Worm (Caenorhabditis elegans) whole organism, mixed stage, embryonic: ENCODE results near the gene C35C5.10.

Source experiments
- bed-3 ChIP-seq: fragments of 200-800 bp; sonication (Bioruptor generic); optimal IDR thresholded peaks from 3 replicates; lab custom pipeline; 2018; ENCODE audit warnings: mild to moderate bottlenecking, missing genetic modification characterization, moderate library complexity, missing compliant biosample characterization
- elt-3 ChIP-seq: fragments of 150-350 bp; optimal IDR thresholded peaks from 2 replicates; lab custom pipeline; 2014; ENCODE audit warnings: missing biosample characterization, missing genetic modification characterization
- lin-13 ChIP-seq: fragments of 150-350 bp; optimal IDR thresholded peaks from 2 replicates; lab custom pipeline; 2014; ENCODE audit warnings: missing biosample characterization, missing genetic modification characterization
- lin-32 ChIP-seq: fragments of 200-800 bp; sonication (Bioruptor generic); optimal IDR thresholded peaks from 2 replicates; lab custom pipeline; 2018; ENCODE audit warnings: mild to moderate bottlenecking, missing genetic modification characterization, missing compliant biosample characterization
- nhr-12 ChIP-seq: fragments of 150-350 bp; optimal IDR thresholded peaks from 2 replicates; lab custom pipeline; 2014; ENCODE audit warnings: missing biosample characterization, missing genetic modification characterization
- nhr-2 ChIP-seq: fragments of 150-350 bp; optimal IDR thresholded peaks from 2 replicates; lab custom pipeline; 2014; ENCODE audit warnings: missing biosample characterization, missing genetic modification characterization
- nhr-28 ChIP-seq: fragments of 150-350 bp; optimal IDR thresholded peaks from 2 replicates; lab custom pipeline; 2014; ENCODE audit warnings: missing biosample characterization, missing genetic modification characterization
- nhr-76 ChIP-seq: sonication (generic microtip); optimal IDR thresholded peaks from 2 replicates; lab custom pipeline; 2017; ENCODE audit warnings: missing biosample characterization, missing genetic modification characterization
- snpc-4 ChIP-seq: fragments of 150-350 bp; optimal IDR thresholded peaks from 2 replicates; lab custom pipeline; 2014; ENCODE audit warnings: missing biosample characterization, missing genetic modification characterization
- tbx-8 ChIP-seq: fragments of 200-800 bp; sonication (Bioruptor generic); optimal IDR thresholded peaks from 2 replicates; lab custom pipeline; 2018; ENCODE audit warnings: mild to moderate bottlenecking, missing genetic modification characterization, moderate library complexity, missing compliant biosample characterization
- unc-120 ChIP-seq: sonication (generic microtip); optimal IDR thresholded peaks from 2 replicates; lab custom pipeline; 2017; ENCODE audit warnings: missing genetic modification characterization, missing compliant biosample characterization; ENCODE audit not compliant: poor library complexity, severe bottlenecking
- unc-62 ChIP-seq: fragments of 150-350 bp; optimal IDR thresholded peaks from 2 replicates; lab custom pipeline; 2014; ENCODE audit warnings: missing biosample characterization, missing genetic modification reagents, missing genetic modification characterization

DNA sequence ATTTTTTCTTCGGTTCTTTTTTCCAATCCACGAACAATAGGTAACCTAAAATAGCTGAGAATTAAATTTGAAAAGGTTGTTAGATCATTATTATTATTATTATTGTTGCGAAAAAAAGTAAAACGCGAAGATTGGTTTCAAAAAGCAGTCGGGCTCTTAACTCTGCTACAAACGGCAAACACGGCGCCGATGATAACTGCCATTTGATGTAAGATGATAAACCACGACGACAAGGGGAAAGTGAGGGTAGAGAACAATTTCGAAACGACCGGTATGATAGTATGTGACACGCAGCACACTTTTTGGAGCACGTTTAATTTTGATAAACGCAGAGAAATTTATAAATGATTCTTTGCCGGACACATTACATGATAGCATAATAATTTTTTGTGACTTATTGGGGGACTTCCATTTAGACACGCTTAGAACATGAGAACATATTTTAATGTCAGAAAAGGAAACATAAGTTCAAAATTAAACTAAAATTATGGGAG, 37.0 kb upstream of the C35C5.10 start, which contains the start of gene hpo-34:
- TF ChIP-seq unc-62: no peak
- no peak for TF ChIP-seq tbx-8 (GFP tag; lab: Kevin White, UChicago)
- TF ChIP-seq lin-13 (tag; lab: Kevin White, UChicago): no peak
- no peak for TF ChIP-seq nhr-76 (tag; lab: Kevin White, UChicago)
- TF ChIP-seq nhr-12 (tag; lab: Kevin White, UChicago): no peak
- TF ChIP-seq snpc-4 (tag; lab: Kevin White, UChicago): no peak
- no peak for TF ChIP-seq lin-32
- no peak for TF ChIP-seq elt-3 (tag; lab: Kevin White, UChicago)
- TF ChIP-seq nhr-2 (tag; lab: Kevin White, UChicago): no peak
- no peak for TF ChIP-seq unc-120
- TF ChIP-seq bed-3 (GFP tag; lab: Kevin White, UChicago): no peak
- no peak for TF ChIP-seq nhr-28
